Fruit fly (Drosophila melanogaster) whole organism: ENCODE results near the gene CG14984.

Experiments used
- CG8478 ChIP-seq: fragments of >200 bp; optimal IDR thresholded peaks from 2 replicates; lab custom pipeline; 2018; ENCODE audit warnings: inconsistent platforms
- Dll ChIP-seq: fragments of >200 bp; optimal IDR thresholded peaks from 2 replicates; lab custom pipeline; 2017
- EcR ChIP-seq, 2 experiments: fragments of >200 bp; optimal IDR thresholded peaks; 2 replicates each; lab custom pipeline; 2017; ENCODE audit warnings: missing biosample characterization in 2 of 2, missing genetic modification characterization in 2 of 2, missing genetic modification reagents in 2 of 2
- pan ChIP-seq: fragments of >200 bp; optimal IDR thresholded peaks from 2 replicates; lab custom pipeline; 2017
- psq ChIP-seq: fragments of >200 bp; optimal IDR thresholded peaks from 2 replicates; lab custom pipeline; 2017
- usp ChIP-seq: fragments of >200 bp; optimal IDR thresholded peaks from 2 replicates; lab custom pipeline; 2017; ENCODE audit warnings: missing biosample characterization, missing genetic modification characterization, mixed read lengths

DNA sequence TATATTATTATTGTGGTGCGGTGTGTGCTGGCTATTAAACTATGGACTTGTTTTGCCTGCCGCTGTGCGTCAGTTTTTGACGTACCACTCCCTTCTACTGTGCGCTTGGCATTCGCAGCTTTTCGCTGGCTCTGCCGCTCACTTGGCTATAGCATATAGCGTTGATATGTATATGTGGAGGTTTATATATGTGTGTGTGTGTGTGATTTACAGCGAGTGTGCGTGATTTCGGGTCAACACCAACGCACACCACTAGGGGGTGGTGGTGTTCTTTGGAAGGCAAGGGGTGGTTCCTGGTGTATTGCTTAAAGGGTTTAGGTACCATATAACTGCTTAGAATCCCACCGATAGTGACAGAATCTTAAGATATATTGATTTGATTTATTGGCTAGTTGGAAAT, 12.3 kb upstream of the CG14984 start, which contains the start of gene CG12605:
- TF ChIP-seq usp (GFP tag; lab: Kevin White, UChicago) = no peak
- TF ChIP-seq psq = no peak
- no peak for TF ChIP-seq CG8478 (lab: Kevin White, UChicago)
- TF ChIP-seq pan (lab: Kevin White, UChicago) = no peak
- no peak for TF ChIP-seq EcR (GFP tag; optimal IDR thresholded peaks at IDR 0.05; lab: Kevin White, UChicago)
- TF ChIP-seq Dll (lab: Kevin White, UChicago) = no peak
